Worm (Caenorhabditis elegans) whole organism, L1 larva: ENCODE results near the gene elt-2.

ENCODE experiments used
- C04F5.9 ChIP-seq: sonication (generic microtip); optimal IDR thresholded peaks from 2 replicates; lab custom pipeline; 2016; ENCODE audit warnings: missing genetic modification characterization, missing compliant biosample characterization
- C16A3.4 ChIP-seq: fragments of 150-350 bp; optimal IDR thresholded peaks from 2 replicates; lab custom pipeline; 2014; ENCODE audit warnings: missing biosample characterization, missing genetic modification characterization
- F16B12.6 ChIP-seq: fragments of 150-350 bp; optimal IDR thresholded peaks from 2 replicates; lab custom pipeline; 2014; ENCODE audit warnings: missing biosample characterization, missing genetic modification characterization
- alr-1 ChIP-seq: fragments of 200-800 bp; sonication (Bioruptor generic); optimal IDR thresholded peaks from 2 replicates; lab custom pipeline; 2018; ENCODE audit warnings: borderline replicate concordance, mild to moderate bottlenecking, missing genetic modification characterization, missing compliant biosample characterization
- aly-2 ChIP-seq: fragments of 150-350 bp; optimal IDR thresholded peaks from 2 replicates; lab custom pipeline; 2014; ENCODE audit warnings: missing biosample characterization, missing genetic modification characterization
- ama-1 ChIP-seq: fragments of 150-350 bp; optimal IDR thresholded peaks from 2 replicates; lab custom pipeline; 2014
- blmp-1 ChIP-seq: fragments of 150-350 bp; optimal IDR thresholded peaks from 2 replicates; lab custom pipeline; 2014; ENCODE audit warnings: missing biosample characterization, missing genetic modification characterization
- ceh-82 ChIP-seq, 3 experiments: fragments of 150-350 bp in 1 of 3; sonication (generic microtip) in 2 of 3; optimal IDR thresholded peaks; 2 replicates each; lab custom pipeline; 2014 to 2017; ENCODE audit warnings: missing biosample characterization in 3 of 3, missing genetic modification characterization in 3 of 3
- ceh-90 ChIP-seq: sonication (generic microtip); optimal IDR thresholded peaks from 2 replicates; lab custom pipeline; 2016; ENCODE audit warnings: missing genetic modification characterization, missing compliant biosample characterization
- ces-1 ChIP-seq: fragments of 150-350 bp; optimal IDR thresholded peaks from 2 replicates; lab custom pipeline; 2014; ENCODE audit warnings: missing biosample characterization, missing genetic modification reagents, missing genetic modification characterization
- dsc-1 ChIP-seq: sonication (generic microtip); optimal IDR thresholded peaks from 2 replicates; lab custom pipeline; 2016; ENCODE audit warnings: mild to moderate bottlenecking, missing genetic modification characterization, missing compliant biosample characterization
- egl-13 ChIP-seq: sonication (generic microtip); optimal IDR thresholded peaks from 2 replicates; lab custom pipeline; 2016; ENCODE audit warnings: missing genotype, missing genetic modification reagents, missing genetic modification characterization, missing compliant biosample characterization
- egl-27 ChIP-seq, 2 experiments: fragments of 150-350 bp in 1 of 2; sonication (generic microtip); optimal IDR thresholded peaks; 3 replicates each; lab custom pipeline; 2017 to 2018; ENCODE audit warnings: missing biosample characterization in 2 of 2, missing genetic modification characterization in 2 of 2, missing genetic modification reagents in 2 of 2
- elt-2 ChIP-seq: sonication (generic microtip); optimal IDR thresholded peaks from 2 replicates; lab custom pipeline; 2016; ENCODE audit warnings: missing genetic modification characterization, mild to moderate bottlenecking, inconsistent platforms, missing compliant biosample characterization, missing genetic modification reagents
- fkh-10 ChIP-seq: sonication (generic microtip); optimal IDR thresholded peaks from 2 replicates; lab custom pipeline; 2017; ENCODE audit warnings: missing biosample characterization, missing genetic modification reagents, missing genetic modification characterization
- fkh-8 ChIP-seq: sonication (generic microtip); optimal IDR thresholded peaks from 2 replicates; lab custom pipeline; 2016; ENCODE audit warnings: mild to moderate bottlenecking, missing genetic modification characterization, missing compliant biosample characterization
- fos-1 ChIP-seq: fragments of 150-350 bp; optimal IDR thresholded peaks from 2 replicates; lab custom pipeline; 2014; ENCODE audit warnings: missing biosample characterization, missing genetic modification characterization
- grh-1 ChIP-seq: fragments of 200-800 bp; sonication (Bioruptor generic); IDR thresholded peaks from 2 replicates; pipeline ENCODE4 v1.3.6; 2022; ENCODE audit warnings: missing genetic modification reagents, missing genetic modification characterization, missing compliant biosample characterization
- hlh-17 ChIP-seq: fragments of 200-800 bp; sonication (Bioruptor generic); optimal IDR thresholded peaks from 2 replicates; lab custom pipeline; 2018; ENCODE audit warnings: missing genetic modification characterization, mild to moderate bottlenecking, missing compliant biosample characterization, moderate library complexity, borderline replicate concordance
- hpl-2 ChIP-seq: fragments of 150-350 bp; optimal IDR thresholded peaks from 2 replicates; lab custom pipeline; 2014; ENCODE audit warnings: missing biosample characterization, missing genetic modification reagents, missing genetic modification characterization
- irx-1 ChIP-seq: sonication (generic microtip); optimal IDR thresholded peaks from 2 replicates; lab custom pipeline; 2016; ENCODE audit warnings: missing genetic modification characterization, missing compliant biosample characterization
- isw-1 ChIP-seq: fragments of 200-800 bp; sonication (Bioruptor generic); IDR thresholded peaks from 2 replicates; pipeline ENCODE4 v1.3.6; 2022; ENCODE audit warnings: missing genetic modification characterization, missing compliant biosample characterization
- lin-13 ChIP-seq: fragments of 150-350 bp; optimal IDR thresholded peaks from 2 replicates; lab custom pipeline; 2014; ENCODE audit warnings: missing biosample characterization, missing genetic modification reagents, missing genetic modification characterization
- lin-35 ChIP-seq, 2 experiments: fragments of 150-350 bp; optimal IDR thresholded peaks; 2 replicates each; lab custom pipeline; 2014; ENCODE audit warnings: missing biosample characterization in 2 of 2, missing genetic modification characterization in 2 of 2, missing genetic modification reagents in 2 of 2
- lir-3 ChIP-seq: sonication (generic microtip); optimal IDR thresholded peaks from 2 replicates; lab custom pipeline; 2016; ENCODE audit warnings: mild to moderate bottlenecking, missing genetic modification characterization, moderate library complexity, missing compliant biosample characterization; ENCODE audit not compliant: poor library complexity
- lsy-2 ChIP-seq, 2 experiments: fragments of 150-350 bp; optimal IDR thresholded peaks; 2 replicates each; lab custom pipeline; 2014; ENCODE audit warnings: missing biosample characterization in 2 of 2, missing genetic modification characterization in 2 of 2
- mep-1 ChIP-seq: fragments of 150-350 bp; optimal IDR thresholded peaks from 2 replicates; lab custom pipeline; 2014; ENCODE audit warnings: missing biosample characterization, missing genetic modification characterization
- nhr-12 ChIP-seq: sonication (generic microtip); optimal IDR thresholded peaks from 2 replicates; lab custom pipeline; 2017; ENCODE audit warnings: missing biosample characterization, missing genetic modification characterization
- nhr-20 ChIP-seq: sonication (generic microtip); optimal IDR thresholded peaks from 2 replicates; lab custom pipeline; 2016; ENCODE audit warnings: mild to moderate bottlenecking, missing genetic modification characterization, missing compliant biosample characterization
- nhr-28 ChIP-seq: fragments of 150-350 bp; optimal IDR thresholded peaks from 2 replicates; lab custom pipeline; 2014; ENCODE audit warnings: missing biosample characterization, missing genetic modification characterization
- nhr-47 ChIP-seq: sonication (generic microtip); optimal IDR thresholded peaks from 2 replicates; lab custom pipeline; 2016; ENCODE audit warnings: mild to moderate bottlenecking, missing genetic modification characterization, moderate library complexity, missing compliant biosample characterization
- nhr-71 ChIP-seq: sonication (generic microtip); optimal IDR thresholded peaks from 2 replicates; lab custom pipeline; 2016; ENCODE audit warnings: mild to moderate bottlenecking, missing genetic modification characterization, moderate library complexity, missing compliant biosample characterization
- nhr-84 ChIP-seq: sonication (generic microtip); optimal IDR thresholded peaks from 2 replicates; lab custom pipeline; 2017; ENCODE audit warnings: missing biosample characterization, missing genetic modification characterization
- nhr-85 ChIP-seq: sonication (generic microtip); peaks from one replicate; lab custom pipeline; 2016; ENCODE audit warnings: missing genetic modification characterization, inconsistent platforms, missing compliant biosample characterization
- nhr-90 ChIP-seq: sonication (generic microtip); optimal IDR thresholded peaks from 2 replicates; lab custom pipeline; 2016; ENCODE audit warnings: mild to moderate bottlenecking, missing genetic modification characterization, missing compliant biosample characterization; ENCODE audit not compliant: poor library complexity
- pag-3 ChIP-seq: sonication (generic microtip); optimal IDR thresholded peaks from 2 replicates; lab custom pipeline; 2017; ENCODE audit warnings: missing genetic modification characterization, mild to moderate bottlenecking, missing compliant biosample characterization, antibody characterized with exemption, borderline replicate concordance; ENCODE audit not compliant: insufficient read depth
- pax-3 ChIP-seq: fragments of 200-800 bp; sonication (Bioruptor generic); optimal IDR thresholded peaks from 2 replicates; lab custom pipeline; 2018; ENCODE audit warnings: mild to moderate bottlenecking, missing genetic modification characterization, moderate library complexity, missing compliant biosample characterization
- rnt-1 ChIP-seq: sonication (generic microtip); optimal IDR thresholded peaks from 2 replicates; lab custom pipeline; 2016; ENCODE audit warnings: mild to moderate bottlenecking, missing genetic modification characterization, moderate library complexity, missing compliant biosample characterization
- snpc-4 ChIP-seq: fragments of 150-350 bp; optimal IDR thresholded peaks from 2 replicates; lab custom pipeline; 2014; ENCODE audit warnings: missing biosample characterization, missing genetic modification characterization
- snu-23 ChIP-seq: sonication (generic microtip); optimal IDR thresholded peaks from 2 replicates; lab custom pipeline; 2016; ENCODE audit warnings: missing genetic modification characterization, missing compliant biosample characterization
- sox-4 ChIP-seq: sonication (generic microtip); optimal IDR thresholded peaks from 2 replicates; lab custom pipeline; 2016; ENCODE audit warnings: missing genetic modification characterization, missing compliant biosample characterization
- sptf-1 ChIP-seq: fragments of 150-350 bp; optimal IDR thresholded peaks from 2 replicates; lab custom pipeline; 2014; ENCODE audit warnings: missing biosample characterization, missing genetic modification characterization
- sup-37 ChIP-seq: fragments of 200-800 bp; sonication (Bioruptor generic); optimal IDR thresholded peaks from 2 replicates; lab custom pipeline; 2018; ENCODE audit warnings: mild to moderate bottlenecking, missing genetic modification characterization, missing compliant biosample characterization
- swsn-7 ChIP-seq: sonication (generic microtip); optimal IDR thresholded peaks from 2 replicates; lab custom pipeline; 2016; ENCODE audit warnings: missing genetic modification characterization, missing compliant biosample characterization
- tbx-2 ChIP-seq: sonication (generic microtip); optimal IDR thresholded peaks from 2 replicates; lab custom pipeline; 2016; ENCODE audit warnings: missing genetic modification characterization, missing compliant biosample characterization
- tlp-1 ChIP-seq: fragments of 150-350 bp; optimal IDR thresholded peaks from 2 replicates; lab custom pipeline; 2014; ENCODE audit warnings: missing biosample characterization, missing genetic modification characterization
- unc-130 ChIP-seq: fragments of 150-350 bp; optimal IDR thresholded peaks from 2 replicates; lab custom pipeline; 2017; ENCODE audit warnings: missing biosample characterization, missing genetic modification characterization, inconsistent platforms
- unc-30 ChIP-seq: sonication (generic microtip); optimal IDR thresholded peaks from 2 replicates; lab custom pipeline; 2017; ENCODE audit warnings: missing biosample characterization, missing genetic modification characterization
- unc-62 ChIP-seq: fragments of 150-350 bp; optimal IDR thresholded peaks from 2 replicates; lab custom pipeline; 2014; ENCODE audit warnings: missing biosample characterization, missing genetic modification reagents, missing genetic modification characterization
- unc-86 ChIP-seq: sonication (generic microtip); optimal IDR thresholded peaks from 2 replicates; lab custom pipeline; 2016; ENCODE audit warnings: missing genetic modification characterization, missing compliant biosample characterization
- xbp-1 ChIP-seq: sonication (generic microtip); optimal IDR thresholded peaks from 2 replicates; lab custom pipeline; 2016; ENCODE audit warnings: missing genetic modification characterization, missing compliant biosample characterization
- zag-1 ChIP-seq: fragments of 150-350 bp; optimal IDR thresholded peaks from 2 replicates; lab custom pipeline; 2014; ENCODE audit warnings: missing biosample characterization, missing genetic modification characterization
- ztf-4 ChIP-seq: fragments of 150-350 bp; optimal IDR thresholded peaks from 2 replicates; lab custom pipeline; 2014; ENCODE audit warnings: missing biosample characterization, missing genetic modification characterization

The elt-2 gene

ce11 chrX:10524483-10524948 lies 43.5 kb downstream of the elt-2 start, which contains the start of the genes mboa-7 and git-1:
Gene mboa-7, minus strand, starts transcription at chrX:10524565.
Gene git-1, plus strand, starts transcription at chrX:10524898.
- TF ChIP-seq rnt-1 (tag; lab: Kevin White, UChicago): peak; percentile 77
- TF ChIP-seq grh-1: peak; percentile 42; the same call in 1 of the 2 replicates
- peak; percentile 79 for TF ChIP-seq snu-23
- TF ChIP-seq hlh-17 (GFP tag; lab: Kevin White, UChicago): no peak
- peak; percentile 17 for TF ChIP-seq fkh-8
- TF ChIP-seq ces-1 (GFP tag; lab: Kevin White, UChicago): no peak
- TF ChIP-seq nhr-71: peak; percentile 74
- TF ChIP-seq lsy-2 (tag; optimal IDR thresholded peaks at IDR 0.05; lab: Kevin White, UChicago): peak; percentile 66 to 73
- no peak for TF ChIP-seq nhr-12 (tag; lab: Kevin White, UChicago)
- TF ChIP-seq dsc-1: no peak
- TF ChIP-seq ceh-82 (tag; optimal IDR thresholded peaks at IDR 0.05; lab: Kevin White, UChicago): peak in 1 of 3 experiments; percentile 61
- TF ChIP-seq ama-1 (lab: Kevin White, UChicago): no peak
- TF ChIP-seq mep-1 (tag; lab: Kevin White, UChicago): peak; percentile 55
- no peak for TF ChIP-seq fkh-10 (GFP tag; lab: Kevin White, UChicago)
- no peak for TF ChIP-seq snpc-4
- no peak for TF ChIP-seq sox-4
- peak; percentile 42 to 81 for TF ChIP-seq lin-35 (GFP tag; optimal IDR thresholded peaks at IDR 0.05; lab: Kevin White, UChicago)
- TF ChIP-seq ceh-90 (tag; lab: Kevin White, UChicago): no peak
- no peak for TF ChIP-seq tlp-1 (tag; lab: Kevin White, UChicago)
- peak; percentile 73 for TF ChIP-seq blmp-1 (tag; lab: Kevin White, UChicago)
- TF ChIP-seq hpl-2 (GFP tag; lab: Kevin White, UChicago): peak; percentile 65
- TF ChIP-seq zag-1 (tag; lab: Kevin White, UChicago): no peak
- no peak for TF ChIP-seq unc-86
- TF ChIP-seq nhr-90 (tag; lab: Kevin White, UChicago): peak; percentile 51
- TF ChIP-seq unc-62: no peak
- peak; percentile 86 for TF ChIP-seq nhr-20 (tag; lab: Kevin White, UChicago)
- no peak for TF ChIP-seq C04F5.9 (tag; lab: Kevin White, UChicago)
- no peak for TF ChIP-seq irx-1
- no peak for TF ChIP-seq isw-1 (GFP tag; lab: Robert Waterston, UW)
- no peak for TF ChIP-seq lir-3 (tag; lab: Kevin White, UChicago)
- TF ChIP-seq elt-2 (tag; lab: Kevin White, UChicago): no peak
- TF ChIP-seq nhr-84 (tag; lab: Kevin White, UChicago): no peak
- peak; percentile 25 for TF ChIP-seq F16B12.6
- no peak for TF ChIP-seq nhr-28 (tag; lab: Kevin White, UChicago)
- peak; percentile 3 for TF ChIP-seq pax-3
- no peak for TF ChIP-seq aly-2 (tag; lab: Kevin White, UChicago)
- TF ChIP-seq nhr-47 (tag; lab: Kevin White, UChicago): peak; percentile 63
- TF ChIP-seq alr-1 (tag; lab: Kevin White, UChicago): no peak
- peak; percentile 66 for TF ChIP-seq unc-130 (tag; lab: Kevin White, UChicago)
- no peak for TF ChIP-seq fos-1 (tag; lab: Kevin White, UChicago)
- no peak for TF ChIP-seq unc-30
- no peak for TF ChIP-seq egl-13
- no peak for TF ChIP-seq pag-3
- peak; percentile 71 for TF ChIP-seq C16A3.4 (tag; lab: Kevin White, UChicago)
- TF ChIP-seq swsn-7 (tag; lab: Kevin White, UChicago): peak; percentile 61
- TF ChIP-seq egl-27 (tag; optimal IDR thresholded peaks at IDR 0.05; lab: Kevin White, UChicago): no peak
- no peak for TF ChIP-seq sup-37 (GFP tag; lab: Kevin White, UChicago)
- no peak for TF ChIP-seq sptf-1 (tag; lab: Kevin White, UChicago)
- TF ChIP-seq tbx-2: peak; percentile 65
- TF ChIP-seq ztf-4: no peak
- TF ChIP-seq lin-13: no peak
- TF ChIP-seq nhr-85 (tag; lab: Kevin White, UChicago): no peak
- TF ChIP-seq xbp-1 (tag; lab: Kevin White, UChicago): peak; percentile 45
